Worm (Caenorhabditis elegans): ENCODE data around the gene B0416.7.

ce11 chrX:9274574-9274973 lies 23.2 kb downstream of the B0416.7 start, which contains the start of gene B0416.10:
- TF ChIP-seq him-1 (tag; optimal IDR thresholded peaks at IDR 0.05): no peak
- TF ChIP-seq W03F9.2 (tag; optimal IDR thresholded peaks at IDR 0.05): no peak
